Fruit fly (Drosophila melanogaster) whole organism, embryonic: Measurements from ENCODE around the gene CG13894.
A peak's percentile ranks its signal among the peaks of the same experiment; 100 is the strongest.

Source experiments
- Atf-2 ChIP-seq: fragments of 200-800 bp; sonication (Bioruptor generic); optimal IDR thresholded peaks from 2 replicates; lab custom pipeline; 2016; ENCODE audit warnings: missing biosample characterization, missing genetic modification characterization
- CG10366 ChIP-seq: fragments of 200-800 bp; sonication (Bioruptor generic); IDR thresholded peaks from 2 replicates; pipeline ENCODE4 v1.3.6; 2022; ENCODE audit warnings: missing biosample characterization, missing genetic modification characterization
- CG11695 ChIP-seq: fragments of 200-800 bp; sonication (Bioruptor generic); IDR thresholded peaks from 3 replicates; pipeline ENCODE4 v1.3.6; 2022; ENCODE audit warnings: missing biosample characterization, missing genetic modification characterization
- CG12071 ChIP-seq: fragments of 200-800 bp; sonication (Bioruptor generic); optimal IDR thresholded peaks from 3 replicates; lab custom pipeline; 2018; ENCODE audit warnings: missing biosample characterization, mild to moderate bottlenecking, missing genetic modification characterization
- CG12219 ChIP-seq: fragments of 200-800 bp; sonication (Bioruptor generic); optimal IDR thresholded peaks from 3 replicates; lab custom pipeline; 2018; ENCODE audit warnings: missing biosample characterization, mild to moderate bottlenecking, missing genetic modification characterization
- CG13296 ChIP-seq: fragments of 200-800 bp; sonication (Bioruptor generic); optimal IDR thresholded peaks from 3 replicates; lab custom pipeline; 2018; ENCODE audit warnings: missing biosample characterization, mild to moderate bottlenecking, missing genetic modification characterization
- CG17359 ChIP-seq: fragments of 200-800 bp; sonication (Bioruptor generic); optimal IDR thresholded peaks from 3 replicates; lab custom pipeline; 2018; ENCODE audit warnings: missing biosample characterization, mild to moderate bottlenecking, missing genetic modification characterization, moderate library complexity
- CG17385 ChIP-seq: fragments of 200-800 bp; sonication (Bioruptor generic); optimal IDR thresholded peaks from 3 replicates; lab custom pipeline; 2018; ENCODE audit warnings: missing biosample characterization, mild to moderate bottlenecking, missing genetic modification characterization
- CG17829 ChIP-seq: fragments of 200-800 bp; optimal IDR thresholded peaks from 2 replicates; lab custom pipeline; 2019; ENCODE audit warnings: missing biosample characterization, mild to moderate bottlenecking, missing genetic modification characterization, moderate library complexity
- CG2199 ChIP-seq: fragments of 200-800 bp; sonication (Bioruptor generic); IDR thresholded peaks from 3 replicates; pipeline ENCODE4 v1.3.6; 2022; ENCODE audit warnings: missing biosample characterization, missing genetic modification characterization
- CG31224 ChIP-seq: fragments of 200-800 bp; sonication (Bioruptor generic); IDR thresholded peaks from 2 replicates; pipeline ENCODE4 v1.3.6; 2022; ENCODE audit warnings: missing biosample characterization, missing genetic modification characterization
- CG33213 ChIP-seq: fragments of 200-800 bp; sonication (Bioruptor generic); optimal IDR thresholded peaks from 3 replicates; lab custom pipeline; 2016; ENCODE audit warnings: missing biosample characterization, missing genetic modification characterization
- CG5953 ChIP-seq: fragments of 200-800 bp; sonication (Bioruptor generic); IDR thresholded peaks from 2 replicates; pipeline ENCODE4 v1.3.6; 2022; ENCODE audit warnings: missing biosample characterization, missing genetic modification characterization
- CG6654 ChIP-seq: fragments of 200-800 bp; sonication (Bioruptor generic); optimal IDR thresholded peaks from 2 replicates; lab custom pipeline; 2017; ENCODE audit warnings: missing biosample characterization, mild to moderate bottlenecking, missing genetic modification characterization
- CG6765 ChIP-seq: fragments of 200-800 bp; sonication (Bioruptor generic); optimal IDR thresholded peaks from 3 replicates; lab custom pipeline; 2017; ENCODE audit warnings: missing biosample characterization, mild to moderate bottlenecking, missing genetic modification characterization
- CG7963 ChIP-seq: fragments of 200-800 bp; sonication (Bioruptor generic); IDR thresholded peaks from 3 replicates; pipeline ENCODE4 v1.3.6; 2022; ENCODE audit warnings: missing biosample characterization, missing genetic modification characterization; ENCODE audit not compliant: partially characterized antibody
- CG8359 ChIP-seq: fragments of 200-800 bp; sonication (Bioruptor generic); optimal IDR thresholded peaks from 2 replicates; lab custom pipeline; 2017; ENCODE audit warnings: missing biosample characterization, mild to moderate bottlenecking, missing genetic modification characterization, borderline replicate concordance
- CG8765 ChIP-seq: fragments of 200-800 bp; sonication (Bioruptor generic); IDR thresholded peaks from 2 replicates; pipeline ENCODE4 v1.3.6; 2022; ENCODE audit warnings: missing biosample characterization, missing genetic modification characterization
- CG9727 ChIP-seq: fragments of 200-800 bp; sonication (Bioruptor generic); optimal IDR thresholded peaks from 3 replicates; lab custom pipeline; 2017; ENCODE audit warnings: missing biosample characterization, mild to moderate bottlenecking, missing genetic modification characterization
- Doc2 ChIP-seq: fragments of 200-800 bp; sonication (Bioruptor generic); IDR thresholded peaks from 2 replicates; pipeline ENCODE4 v1.3.6; 2022; ENCODE audit warnings: missing biosample characterization, missing genetic modification characterization
- Dref ChIP-seq: fragments of 200-800 bp; sonication (Bioruptor generic); IDR thresholded peaks from 2 replicates; pipeline ENCODE4 v1.3.6; 2022; ENCODE audit warnings: missing biosample characterization, missing genetic modification characterization
- Fer1 ChIP-seq: fragments of 200-800 bp; sonication (Bioruptor generic); optimal IDR thresholded peaks from 2 replicates; lab custom pipeline; 2017; ENCODE audit warnings: missing biosample characterization, mild to moderate bottlenecking, missing genetic modification characterization
- HHEX ChIP-seq: fragments of 200-800 bp; sonication (Bioruptor generic); optimal IDR thresholded peaks from 3 replicates; lab custom pipeline; 2017; ENCODE audit warnings: missing biosample characterization, mild to moderate bottlenecking, missing genetic modification characterization, missing genetic modification reagents
- Hand ChIP-seq: fragments of 200-800 bp; sonication (Bioruptor generic); optimal IDR thresholded peaks from 2 replicates; lab custom pipeline; 2017; ENCODE audit warnings: mild to moderate bottlenecking, missing biosample characterization, missing genetic modification reagents, missing genetic modification characterization
- Myb ChIP-seq: fragments of 200-800 bp; sonication (Bioruptor generic); optimal IDR thresholded peaks from 2 replicates; lab custom pipeline; 2016; ENCODE audit warnings: missing biosample characterization, missing genetic modification characterization
- Rx ChIP-seq: fragments of 200-800 bp; sonication (Bioruptor generic); IDR thresholded peaks from 2 replicates; pipeline ENCODE4 v1.3.6; 2022; ENCODE audit warnings: missing biosample characterization, missing genetic modification characterization
- Sox102F ChIP-seq: fragments of 200-800 bp; sonication (Bioruptor generic); optimal IDR thresholded peaks from 2 replicates; lab custom pipeline; 2018; ENCODE audit warnings: missing biosample characterization, mild to moderate bottlenecking, missing genetic modification characterization, moderate library complexity
- Sry-β ChIP-seq: fragments of 200-800 bp; sonication (Bioruptor generic); optimal IDR thresholded peaks from 2 replicates; lab custom pipeline; 2018; ENCODE audit warnings: missing biosample characterization, mild to moderate bottlenecking, missing genetic modification characterization, moderate library complexity
- Ssrp ChIP-seq: fragments of 200-800 bp; sonication (Bioruptor generic); optimal IDR thresholded peaks from 2 replicates; lab custom pipeline; 2018; ENCODE audit warnings: missing biosample characterization, mild to moderate bottlenecking, missing genetic modification characterization, moderate library complexity
- Stat92E ChIP-seq, 3 experiments: fragments of >200 bp in 2 of 3; fragments of 200-800 bp in 1 of 3; sonication (Bioruptor generic) in 1 of 3; optimal IDR thresholded peaks; 2 replicates each; lab custom pipeline; 2017 to 2019; ENCODE audit warnings: missing biosample characterization in 3 of 3, missing genetic modification characterization in 3 of 3, mild to moderate bottlenecking in 1 of 3, moderate library complexity in 1 of 3
- YL-1 ChIP-seq: fragments of 200-800 bp; sonication (Bioruptor generic); optimal IDR thresholded peaks from 3 replicates; lab custom pipeline; 2017; ENCODE audit warnings: missing biosample characterization, mild to moderate bottlenecking, missing genetic modification characterization
- bab2 ChIP-seq: fragments of 200-800 bp; sonication (Bioruptor generic); optimal IDR thresholded peaks from 2 replicates; lab custom pipeline; 2016; ENCODE audit warnings: missing biosample characterization, missing genetic modification characterization
- btn ChIP-seq: fragments of 200-800 bp; sonication (Bioruptor generic); optimal IDR thresholded peaks from 2 replicates; lab custom pipeline; 2016; ENCODE audit warnings: missing biosample characterization, missing genetic modification characterization
- da ChIP-seq: fragments of 200-800 bp; sonication (Bioruptor generic); optimal IDR thresholded peaks from 2 replicates; lab custom pipeline; 2016; ENCODE audit warnings: missing biosample characterization, missing genetic modification characterization
- fd64A ChIP-seq: fragments of 200-800 bp; sonication (Bioruptor generic); optimal IDR thresholded peaks from 3 replicates; lab custom pipeline; 2018; ENCODE audit warnings: missing biosample characterization, mild to moderate bottlenecking, missing genetic modification characterization
- gcm2 ChIP-seq: fragments of 200-800 bp; sonication (Bioruptor generic); optimal IDR thresholded peaks from 2 replicates; lab custom pipeline; 2016; ENCODE audit warnings: missing biosample characterization, missing genetic modification characterization
- gt ChIP-seq: fragments of 200-800 bp; sonication (Bioruptor generic); IDR thresholded peaks from 2 replicates; pipeline ENCODE4 v1.3.6; 2022; ENCODE audit warnings: missing biosample characterization, missing genetic modification characterization
- nerfin-1 ChIP-seq: fragments of 200-800 bp; sonication (Bioruptor generic); optimal IDR thresholded peaks from 3 replicates; lab custom pipeline; 2019; ENCODE audit warnings: missing biosample characterization, mild to moderate bottlenecking, missing genetic modification characterization, moderate library complexity
- nerfin-2 ChIP-seq: fragments of 200-800 bp; sonication (Bioruptor generic); IDR thresholded peaks from 2 replicates; pipeline ENCODE4 v1.3.6; 2022; ENCODE audit warnings: missing biosample characterization, missing genetic modification characterization; ENCODE audit not compliant: partially characterized antibody
- otp ChIP-seq: fragments of 200-800 bp; sonication (Bioruptor generic); IDR thresholded peaks from 3 replicates; pipeline ENCODE4, ENCODE4 v1.3.6; 2022; ENCODE audit warnings: missing biosample characterization, missing genetic modification characterization
- phol ChIP-seq: fragments of 200-800 bp; sonication (Bioruptor generic); optimal IDR thresholded peaks from 3 replicates; lab custom pipeline; 2018; ENCODE audit warnings: missing biosample characterization, mild to moderate bottlenecking, missing genetic modification characterization, moderate library complexity
- sd ChIP-seq: fragments of 200-800 bp; sonication (Bioruptor generic); optimal IDR thresholded peaks from 3 replicates; lab custom pipeline; 2018; ENCODE audit warnings: missing biosample characterization, mild to moderate bottlenecking, missing genetic modification characterization, moderate library complexity
- sens-2 ChIP-seq: fragments of 200-800 bp; sonication (Bioruptor generic); IDR thresholded peaks from 2 replicates; pipeline ENCODE4 v1.3.6; 2022; ENCODE audit warnings: missing biosample characterization, missing genetic modification characterization
- sna ChIP-seq: fragments of 200-800 bp; sonication (Bioruptor generic); IDR thresholded peaks from 2 replicates; pipeline ENCODE4 v1.3.6; 2022; ENCODE audit warnings: missing biosample characterization, missing genetic modification characterization; ENCODE audit not compliant: partially characterized antibody
- sob ChIP-seq: fragments of 200-800 bp; sonication (Bioruptor generic); IDR thresholded peaks from 2 replicates; pipeline ENCODE4 v1.3.6; 2022; ENCODE audit warnings: missing biosample characterization, missing genetic modification characterization
- toy ChIP-seq: fragments of 200-800 bp; sonication (Bioruptor generic); IDR thresholded peaks from 2 replicates; pipeline ENCODE4 v1.3.6; 2022; ENCODE audit warnings: missing biosample characterization, missing genetic modification characterization
- trem ChIP-seq: fragments of 200-800 bp; optimal IDR thresholded peaks from 3 replicates; lab custom pipeline; 2019; ENCODE audit warnings: missing biosample characterization, mild to moderate bottlenecking, missing genetic modification characterization, moderate library complexity
- unc-4 ChIP-seq: fragments of 200-800 bp; sonication (Bioruptor generic); IDR thresholded peaks from 2 replicates; pipeline ENCODE4 v1.3.6; 2022; ENCODE audit warnings: missing biosample characterization, missing genetic modification characterization; ENCODE audit not compliant: partially characterized antibody
- vnd ChIP-seq: fragments of 200-800 bp; sonication (Bioruptor generic); IDR thresholded peaks from 3 replicates; pipeline ENCODE4 v1.3.6; 2022; ENCODE audit warnings: missing biosample characterization, missing genetic modification characterization; ENCODE audit not compliant: partially characterized antibody
- vvl ChIP-seq: fragments of 200-800 bp; sonication (Bioruptor generic); IDR thresholded peaks from 2 replicates; pipeline ENCODE4 v1.3.6; 2022; ENCODE audit warnings: missing biosample characterization, missing genetic modification characterization
- zfh1 ChIP-seq: fragments of 200-800 bp; sonication (Bioruptor generic); IDR thresholded peaks from 3 replicates; pipeline ENCODE4 v1.3.6; 2022; ENCODE audit warnings: missing biosample characterization, missing genetic modification characterization

Gene CG13894

dm6 chr3L:652637-653036 lies 46.3 kb downstream of the CG13894 start, which contains the start of gene CG3402:
Gene CG3402, minus strand, starts transcription at chr3L:652881.
- no peak for TF ChIP-seq btn (GFP tag; lab: Kevin White, UChicago)
- no peak for TF ChIP-seq CG6654 (GFP tag; lab: Kevin White, UChicago)
- TF ChIP-seq CG9727 (GFP tag; lab: Kevin White, UChicago) = no peak
- no peak for TF ChIP-seq da (GFP tag; lab: Kevin White, UChicago)
- no peak for TF ChIP-seq CG2199
- peak; percentile 47 for TF ChIP-seq YL-1 (GFP tag; lab: Kevin White, UChicago)
- no peak for TF ChIP-seq Sry-β (GFP tag; lab: Kevin White, UChicago)
- TF ChIP-seq Sox102F (GFP tag; lab: Kevin White, UChicago) = no peak
- TF ChIP-seq CG17829 (tag; lab: Kevin White, UChicago) = peak; percentile 14
- TF ChIP-seq otp (GFP tag; lab: Robert Waterston, UW) = no peak
- peak; percentile 11 for TF ChIP-seq sd (tag; lab: Kevin White, UChicago)
- TF ChIP-seq HHEX (GFP tag; lab: Kevin White, UChicago) = no peak
- no peak for TF ChIP-seq toy (GFP tag; lab: Robert Waterston, UW)
- peak; percentile 19 for TF ChIP-seq nerfin-1
- TF ChIP-seq Ssrp (tag; lab: Kevin White, UChicago) = no peak
- no peak for TF ChIP-seq CG17359 (tag; lab: Kevin White, UChicago)
- peak; percentile 7 for TF ChIP-seq phol
- peak; percentile 65 for TF ChIP-seq vnd (GFP tag; lab: Robert Waterston, UW)
- peak; percentile 53; the same call in 1 of the 2 replicates for TF ChIP-seq nerfin-2 (GFP tag; lab: Robert Waterston, UW)
- TF ChIP-seq CG13296 (GFP tag; lab: Kevin White, UChicago) = no peak
- no peak for TF ChIP-seq CG12219 (GFP tag; lab: Kevin White, UChicago)
- no peak for TF ChIP-seq CG33213 (GFP tag; lab: Kevin White, UChicago)
- TF ChIP-seq CG11695 = no peak
- TF ChIP-seq CG10366 (GFP tag; lab: Robert Waterston, UW) = no peak
- no peak for TF ChIP-seq CG12071 (GFP tag; lab: Kevin White, UChicago)
- TF ChIP-seq Atf-2 (GFP tag; lab: Kevin White, UChicago) = no peak
- TF ChIP-seq Rx (GFP tag; lab: Robert Waterston, UW) = no peak
- TF ChIP-seq sens-2 (GFP tag; lab: Robert Waterston, UW) = no peak
- TF ChIP-seq sob (GFP tag; lab: Robert Waterston, UW) = 0 out of 2 replicates have a peak, but pooled peaks have one; percentile 9
- TF ChIP-seq fd64A (GFP tag; lab: Kevin White, UChicago) = no peak
- no peak for TF ChIP-seq CG5953 (GFP tag; lab: Robert Waterston, UW)
- no peak for TF ChIP-seq CG31224
- no peak for TF ChIP-seq Hand (GFP tag; lab: Kevin White, UChicago)
- TF ChIP-seq Doc2 (GFP tag; lab: Robert Waterston, UW) = no peak
- TF ChIP-seq unc-4 (GFP tag; lab: Robert Waterston, UW) = peak; percentile 73
- peak; percentile 7 for TF ChIP-seq Fer1 (GFP tag; lab: Kevin White, UChicago)
- peak; percentile 98 for TF ChIP-seq CG17385 (GFP tag; lab: Kevin White, UChicago)
- TF ChIP-seq gcm2 (GFP tag; lab: Kevin White, UChicago) = no peak
- no peak for TF ChIP-seq Stat92E (GFP tag; optimal IDR thresholded peaks at IDR 0.05; lab: Kevin White, UChicago)
- TF ChIP-seq CG8359 (GFP tag; lab: Kevin White, UChicago) = no peak
- peak; percentile 38 for TF ChIP-seq trem (tag; lab: Kevin White, UChicago)
- TF ChIP-seq CG7963 = peak; percentile 62; the same call in 2 of the 3 replicates
- no peak for TF ChIP-seq vvl (GFP tag; lab: Robert Waterston, UW)
- no peak for TF ChIP-seq CG8765
- TF ChIP-seq Myb (GFP tag; lab: Kevin White, UChicago) = no peak
- no peak for TF ChIP-seq CG6765
- peak; percentile 71 for TF ChIP-seq sna (GFP tag; lab: Robert Waterston, UW)
- no peak for TF ChIP-seq gt (GFP tag; lab: Robert Waterston, UW)
- no peak for TF ChIP-seq bab2 (GFP tag; lab: Kevin White, UChicago)
- TF ChIP-seq zfh1 (GFP tag; lab: Robert Waterston, UW) = no peak
- TF ChIP-seq Dref (GFP tag; lab: Robert Waterston, UW) = peak; percentile 84
